Fruit fly (Drosophila melanogaster): ENCODE data around the gene CG15431.

The CG15431 gene

DNA sequence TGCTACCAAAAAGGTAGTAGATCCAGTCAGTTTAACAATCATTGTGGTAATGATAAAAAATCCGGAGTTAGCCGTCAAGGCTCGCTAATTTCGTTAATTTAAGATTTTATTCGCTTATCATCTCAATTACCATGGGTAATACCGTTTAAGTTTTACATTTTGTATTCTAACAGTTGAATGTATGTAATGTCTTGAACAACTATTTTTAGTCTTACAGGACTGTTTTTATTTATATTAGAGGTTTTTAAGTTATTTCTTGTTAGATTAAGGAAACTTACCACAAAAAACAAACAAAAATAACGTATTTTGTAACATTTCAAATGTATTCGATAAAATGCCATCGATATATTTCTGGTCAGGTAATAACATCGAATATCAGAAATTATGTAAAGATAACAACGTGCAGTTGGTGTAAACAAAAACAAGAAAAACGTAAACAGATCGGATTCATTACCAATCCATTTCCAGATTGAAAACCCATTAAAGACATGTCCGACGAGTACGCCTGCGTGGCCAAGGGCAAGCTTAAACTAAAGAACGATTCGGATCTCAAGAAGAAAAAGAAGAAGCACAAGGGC is 1.0 kb upstream of the CG15431 start, which contains the start of the genes Sfp24F and CG15432:
Gene Sfp24F (minus strand): TSS at position 51 of the 578 bp plus-strand sequence.
Gene CG15432 (plus strand): TSS at position 311 of the 578 bp plus-strand sequence.
- TF ChIP-seq fkh (GFP tag; optimal IDR thresholded peaks at IDR 0.05) (peak; percentile 87), Smox (GFP tag; optimal IDR thresholded peaks at IDR 0.05) (no peak)

DNA sequence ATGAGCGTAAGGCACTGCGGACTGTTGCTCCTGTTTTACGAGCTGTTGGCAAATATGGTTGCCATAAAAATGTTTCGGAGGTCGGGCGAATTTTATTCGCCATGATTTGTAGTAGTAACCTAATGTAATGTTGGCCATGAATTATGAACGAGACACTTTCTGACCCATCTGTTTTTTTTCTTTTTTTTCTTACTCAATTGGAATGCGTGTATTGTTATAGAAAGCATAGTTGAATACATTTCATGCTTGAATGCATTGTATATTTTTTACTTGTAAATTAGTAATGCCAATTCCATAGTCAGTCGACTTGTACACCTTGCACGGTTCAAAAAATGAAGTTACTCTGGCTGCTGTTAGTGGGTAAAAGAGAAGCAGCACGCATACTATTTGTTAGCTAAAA is 3.6 kb downstream of the CG15431 start, which contains the start of gene CG43056:
Gene CG43056 (plus strand): TSS at position 301 of the 400 bp plus-strand sequence.
- TF ChIP-seq net (GFP tag; optimal IDR thresholded peaks at IDR 0.05) (no peak), CG6854 (GFP tag; optimal IDR thresholded peaks at IDR 0.05) (no peak), fd59A (GFP tag; optimal IDR thresholded peaks at IDR 0.05) (no peak), CG1621 (tag; optimal IDR thresholded peaks at IDR 0.05) (no peak), spab (GFP tag; optimal IDR thresholded peaks at IDR 0.05) (no peak), CG11762 (GFP tag; optimal IDR thresholded peaks at IDR 0.05; ENCODE audit: insufficient read depth) (no peak), CG31627 (GFP tag; optimal IDR thresholded peaks at IDR 0.05) (no peak), Eip78C (GFP tag) (no peak), Ets96B (tag; optimal IDR thresholded peaks at IDR 0.05) (no peak), CG8319 (GFP tag; optimal IDR thresholded peaks at IDR 0.05) (no peak)

DNA sequence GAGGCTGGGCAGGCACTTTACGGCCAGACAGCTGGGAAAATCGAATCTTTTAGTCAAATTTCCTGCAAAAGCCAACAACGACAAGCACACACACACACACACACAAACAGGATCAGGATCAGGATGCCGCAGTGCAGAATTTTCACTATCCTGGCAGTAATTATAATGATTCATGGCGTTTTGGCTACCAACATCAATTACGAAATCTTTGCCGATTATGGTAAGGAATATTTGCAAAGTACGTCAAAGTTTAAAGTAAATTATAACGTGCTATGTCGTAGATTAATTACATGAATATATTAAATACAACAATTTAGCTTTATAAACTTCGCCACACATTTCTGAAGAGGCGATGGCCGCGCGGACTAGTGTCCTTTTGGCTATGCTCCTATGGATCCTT is 7.5 kb downstream of the CG15431 start, which contains the start of the genes CG34177 and CG34178:
Gene CG34177 (plus strand): TSS at position 301 of the 400 bp plus-strand sequence.
Gene CG34178 (plus strand): TSS at position 301 of the 400 bp plus-strand sequence.
- TF ChIP-seq svp (GFP tag) (peak; percentile 21), fd59A (GFP tag; optimal IDR thresholded peaks at IDR 0.05) (no peak), CG11902 (GFP tag; optimal IDR thresholded peaks at IDR 0.05) (no peak)

DNA sequence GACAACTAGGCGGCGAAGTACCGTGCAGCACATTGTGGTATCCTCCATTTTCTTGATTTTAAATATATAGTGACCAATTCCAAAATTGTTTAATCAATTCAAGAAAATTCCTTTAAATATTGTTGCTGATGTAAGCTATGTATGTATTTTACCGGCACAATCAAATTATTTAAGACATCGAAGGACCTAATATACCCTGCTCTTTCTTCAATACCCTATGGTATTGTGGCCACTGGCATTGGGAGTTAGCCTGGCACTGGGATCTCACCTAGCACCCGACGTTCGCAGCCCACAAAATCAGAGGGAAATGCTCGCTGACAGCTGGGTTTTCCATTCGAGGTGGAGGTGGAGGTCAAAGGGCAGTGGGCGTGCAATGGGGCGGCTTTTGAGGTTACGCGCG is 18.9 kb downstream of the CG15431 start:
- TF ChIP-seq eg (GFP tag; IDR thresholded peaks at IDR 0.05) (no peak), OdsH (GFP tag; optimal IDR thresholded peaks at IDR 0.05) (no peak), esn (GFP tag; optimal IDR thresholded peaks at IDR 0.05) (no peak), salr (GFP tag; optimal IDR thresholded peaks at IDR 0.05) (no peak), spab (GFP tag; optimal IDR thresholded peaks at IDR 0.05) (no peak), vri (GFP tag; optimal IDR thresholded peaks at IDR 0.05) (no peak), topi (GFP tag; optimal IDR thresholded peaks at IDR 0.05) (no peak), CG8119 (GFP tag; IDR thresholded peaks at IDR 0.05) (no peak), Ets21C (GFP tag; optimal IDR thresholded peaks at IDR 0.05) (no peak), CG7368 (GFP tag; optimal IDR thresholded peaks at IDR 0.05) (no peak)

DNA sequence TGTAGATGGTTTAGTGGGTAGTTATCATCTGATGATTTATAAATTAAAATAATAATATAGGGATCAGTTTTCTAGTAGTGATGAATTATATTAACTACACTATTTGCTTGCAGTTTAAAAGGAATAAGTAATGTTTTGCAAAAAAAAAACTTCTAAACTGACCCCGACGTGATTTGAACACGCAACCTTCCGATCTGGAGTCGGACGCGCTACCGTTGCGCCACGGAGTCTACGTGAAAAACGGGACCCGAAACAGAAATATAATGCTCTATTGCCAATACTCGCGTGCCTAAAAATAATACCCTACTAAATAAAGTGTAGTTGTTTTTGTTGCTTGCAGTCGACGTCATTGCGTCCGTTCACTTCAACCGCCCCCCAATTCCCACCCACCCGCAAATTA is 22.3 kb downstream of the CG15431 start:
- no peak for TF ChIP-seq CG11902 (GFP tag; optimal IDR thresholded peaks at IDR 0.05)

DNA sequence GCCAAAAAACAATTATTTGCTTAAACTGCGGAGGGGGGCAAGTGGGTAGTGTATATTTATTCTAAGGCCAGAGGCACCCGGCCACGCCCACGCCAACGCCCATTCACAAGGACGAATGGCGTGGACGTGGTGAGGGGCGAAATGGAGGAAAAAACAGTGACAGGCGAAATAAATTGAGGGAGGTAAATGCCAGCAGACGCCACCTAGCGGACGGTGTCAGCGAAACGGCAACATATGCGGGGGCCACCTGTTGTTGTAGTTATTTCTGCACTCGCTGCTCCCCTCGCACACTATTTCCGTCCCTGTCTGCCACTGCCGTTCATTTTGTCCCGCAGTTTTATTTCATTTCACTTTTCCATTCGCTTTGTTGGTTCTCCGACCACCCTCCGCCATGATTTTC is 23.1 kb downstream of the CG15431 start:
- TF ChIP-seq Sox102F (GFP tag; optimal IDR thresholded peaks at IDR 0.05) (no peak), Blimp-1 (GFP tag; optimal IDR thresholded peaks at IDR 0.05) (no peak), Gug (GFP tag; IDR thresholded peaks at IDR 0.05) (no peak), CG10669 (GFP tag; optimal IDR thresholded peaks at IDR 0.05) (no peak), Eip78C (GFP tag) (no peak), CG16779 (tag; optimal IDR thresholded peaks at IDR 0.05) (no peak), Met (GFP tag; optimal IDR thresholded peaks at IDR 0.05) (no peak), CG3032 (tag; optimal IDR thresholded peaks at IDR 0.05) (no peak), Hr38 (GFP tag; optimal IDR thresholded peaks at IDR 0.05) (no peak), dac (GFP tag; optimal IDR thresholded peaks at IDR 0.05) (no peak), CG6792 (GFP tag; optimal IDR thresholded peaks at IDR 0.05) (no peak), CG4318 (GFP tag; optimal IDR thresholded peaks at IDR 0.05) (no peak), Eip93F (GFP tag; optimal IDR thresholded peaks at IDR 0.05) (no peak)

Data from whole organism, prepupa.